Worm (Caenorhabditis elegans): ENCODE measurements around the gene fis-1.

fis-1 gene

DNA sequence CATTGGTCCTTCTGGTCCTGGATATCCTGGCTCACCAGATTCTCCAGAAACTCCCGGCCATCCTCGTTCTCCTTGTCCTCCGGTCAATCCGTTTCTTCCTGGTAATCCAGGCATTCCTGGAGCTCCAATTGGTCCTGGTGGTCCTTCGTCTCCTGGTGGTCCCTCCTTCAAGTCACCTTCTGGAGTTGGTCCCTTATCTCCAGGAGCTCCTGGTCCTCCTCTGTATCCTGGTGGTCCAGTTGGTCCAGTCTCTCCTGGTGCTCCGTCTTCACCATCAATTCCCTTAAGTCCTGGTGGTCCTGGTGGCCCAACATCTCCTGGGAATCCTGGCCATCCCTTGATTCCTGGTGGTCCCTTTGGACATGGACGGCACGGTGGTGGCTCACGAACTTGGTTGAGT, 44.4 kb upstream of the fis-1 start:
- TF ChIP-seq nhr-21 (tag; optimal IDR thresholded peaks at IDR 0.05) (no peak), lin-11 (tag; optimal IDR thresholded peaks at IDR 0.05) (no peak), nhr-12 (tag; optimal IDR thresholded peaks at IDR 0.05) (no peak), elt-1 (tag; optimal IDR thresholded peaks at IDR 0.05) (no peak), ztf-1 (GFP tag; conservative IDR thresholded peaks at IDR 0.05) (no peak), alr-1 (tag; optimal IDR thresholded peaks at IDR 0.05) (no peak), nhr-77 (tag; optimal IDR thresholded peaks at IDR 0.05) (no peak), mab-5 (tag; optimal IDR thresholded peaks at IDR 0.05) (no peak), F13H6.1 (tag; optimal IDR thresholded peaks at IDR 0.05) (no peak), mdl-1 (tag; optimal IDR thresholded peaks at IDR 0.05) (no peak)

DNA sequence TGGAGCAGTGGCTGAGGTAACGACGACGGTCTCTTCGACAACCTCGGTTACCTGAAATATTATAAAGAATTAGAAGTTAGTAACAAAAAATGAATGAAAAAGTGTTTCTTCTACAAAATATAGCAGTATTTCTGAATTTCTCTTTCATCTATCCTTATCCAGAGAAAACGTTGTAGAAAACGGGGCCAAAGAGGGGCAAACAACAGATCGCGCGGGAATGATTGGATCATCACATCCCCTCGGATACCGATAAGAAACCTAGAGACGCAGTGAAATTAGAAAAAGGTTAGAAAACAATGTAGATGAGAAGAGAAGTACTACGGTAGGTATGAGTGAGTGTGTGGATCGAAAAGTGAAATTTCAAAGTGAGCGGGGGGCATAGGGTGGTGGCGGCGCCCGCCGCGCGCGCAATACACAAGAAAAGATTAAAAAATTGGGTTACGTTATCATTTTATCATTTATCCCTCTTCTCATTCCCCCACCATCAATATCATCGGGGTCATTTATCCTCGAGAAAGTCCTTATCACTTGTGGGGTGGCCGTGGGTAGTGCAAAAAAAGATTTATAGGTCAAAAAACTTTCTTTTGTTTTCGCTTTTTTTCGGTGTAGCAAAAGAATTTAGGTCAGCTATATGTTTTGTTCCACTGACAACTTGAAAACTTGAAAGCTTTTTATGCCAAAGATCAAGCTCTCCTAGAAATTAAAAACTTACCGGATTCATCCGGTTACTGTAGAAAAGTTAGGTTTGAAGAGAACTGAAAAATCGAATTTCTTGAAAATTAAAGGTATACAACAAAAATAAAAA, 42.6 kb upstream of the fis-1 start, which contains the start of the genes dpy-10 and T14B4.19:
Gene dpy-10, minus strand, starts transcription at position 51 of the 805 bp plus-strand sequence.
Gene T14B4.19, minus strand, starts transcription at position 755 of the 805 bp plus-strand sequence.
- TF ChIP-seq blmp-1 (tag; optimal IDR thresholded peaks at IDR 0.05; ENCODE audit: insufficient read depth) (peak; percentile 92), elt-1 (tag; optimal IDR thresholded peaks at IDR 0.05) (peak; percentile 42), sem-4 (tag; optimal IDR thresholded peaks at IDR 0.05) (peak; percentile 16), fos-1 (tag; optimal IDR thresholded peaks at IDR 0.05) (peak; percentile 33), sma-3 (GFP tag; optimal IDR thresholded peaks at IDR 0.05) (peak; percentile 51), sma-9 (GFP tag; optimal IDR thresholded peaks at IDR 0.05) (peak; percentile 84), sma-9 (tag; optimal IDR thresholded peaks at IDR 0.05) (no peak), lsy-2 (tag; optimal IDR thresholded peaks at IDR 0.05) (peak in 1 of 2 experiments; percentile 63), nhr-21 (tag; optimal IDR thresholded peaks at IDR 0.05) (peak; percentile 92), egl-27 (tag; optimal IDR thresholded peaks at IDR 0.05) (peak; percentile 9), aly-2 (tag; optimal IDR thresholded peaks at IDR 0.05) (no peak), zag-1 (tag; optimal IDR thresholded peaks at IDR 0.05) (no peak), ztf-1 (GFP tag; conservative IDR thresholded peaks at IDR 0.05) (no peak)

DNA sequence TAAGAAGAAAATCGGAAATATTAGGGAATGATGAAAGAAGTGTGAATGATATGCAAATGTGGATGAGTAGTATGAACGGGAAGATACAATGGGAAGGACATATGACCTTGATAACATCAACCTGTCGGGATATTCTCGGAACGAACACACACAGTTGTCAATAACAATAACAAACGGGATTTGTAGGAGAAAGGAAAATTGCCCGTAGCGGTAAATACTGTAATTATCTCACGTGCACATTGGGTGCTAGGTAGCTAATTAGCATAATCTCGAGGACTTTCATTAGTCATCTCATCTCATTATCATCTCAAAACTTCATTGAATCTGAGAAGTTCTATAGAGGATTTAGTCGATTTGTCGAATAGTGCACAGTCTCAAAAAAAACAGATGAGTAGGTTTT, 42.0 kb upstream of the fis-1 start:
- TF ChIP-seq nhr-237 (tag; optimal IDR thresholded peaks at IDR 0.05) (no peak), lin-39 (tag; optimal IDR thresholded peaks at IDR 0.05) (no peak), zag-1 (tag; optimal IDR thresholded peaks at IDR 0.05) (no peak), ceh-16 (tag; optimal IDR thresholded peaks at IDR 0.05) (no peak), ama-1 (optimal IDR thresholded peaks at IDR 0.05) (no peak), ztf-1 (GFP tag; conservative IDR thresholded peaks at IDR 0.05) (no peak), elt-1 (tag; optimal IDR thresholded peaks at IDR 0.05) (no peak), unc-62 (GFP tag; optimal IDR thresholded peaks at IDR 0.05) (no peak), F13H6.1 (tag; optimal IDR thresholded peaks at IDR 0.05) (no peak), Y55F3AM.14 (GFP tag; optimal IDR thresholded peaks at IDR 0.05) (no peak), R02D3.7 (tag; optimal IDR thresholded peaks at IDR 0.05) (no peak), ZK546.5 (tag; optimal IDR thresholded peaks at IDR 0.05) (no peak), dmd-4 (tag; optimal IDR thresholded peaks at IDR 0.05) (no peak), peb-1 (tag; optimal IDR thresholded peaks at IDR 0.05) (no peak)

DNA sequence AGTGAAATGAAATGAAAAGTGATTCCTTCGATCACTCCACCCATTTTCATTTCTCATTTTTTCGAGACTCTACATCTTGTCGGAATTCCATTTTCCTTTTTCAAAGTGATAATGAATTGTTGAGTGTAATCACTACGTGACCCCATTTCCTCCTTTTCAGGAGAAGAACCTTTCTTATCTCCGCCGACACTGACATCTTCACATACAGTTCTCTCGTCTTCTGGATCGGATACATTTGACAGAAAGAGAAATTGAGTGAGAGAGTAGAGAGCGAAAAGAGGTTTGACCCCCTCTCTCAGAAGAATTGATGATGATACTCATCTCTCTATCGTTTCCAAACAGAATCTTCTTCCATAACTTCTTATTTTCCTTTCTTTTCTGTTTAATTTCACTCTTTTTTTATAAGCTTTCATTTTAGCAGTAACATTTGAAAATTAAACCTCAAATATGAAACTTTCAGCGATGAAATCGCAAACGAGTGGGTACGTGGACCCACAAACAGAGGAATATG, 41.1 kb upstream of the fis-1 start, which contains the start of gene dpy-2:
Gene dpy-2, plus strand, starts transcription at position 461 of the 511 bp plus-strand sequence.
- TF ChIP-seq gmeb-1 (tag; optimal IDR thresholded peaks at IDR 0.05) (no peak), blmp-1 (tag; optimal IDR thresholded peaks at IDR 0.05; ENCODE audit: insufficient read depth) (peak; percentile 67), ztf-1 (GFP tag; conservative IDR thresholded peaks at IDR 0.05) (no peak), nhr-21 (tag; optimal IDR thresholded peaks at IDR 0.05) (peak; percentile 44)

DNA sequence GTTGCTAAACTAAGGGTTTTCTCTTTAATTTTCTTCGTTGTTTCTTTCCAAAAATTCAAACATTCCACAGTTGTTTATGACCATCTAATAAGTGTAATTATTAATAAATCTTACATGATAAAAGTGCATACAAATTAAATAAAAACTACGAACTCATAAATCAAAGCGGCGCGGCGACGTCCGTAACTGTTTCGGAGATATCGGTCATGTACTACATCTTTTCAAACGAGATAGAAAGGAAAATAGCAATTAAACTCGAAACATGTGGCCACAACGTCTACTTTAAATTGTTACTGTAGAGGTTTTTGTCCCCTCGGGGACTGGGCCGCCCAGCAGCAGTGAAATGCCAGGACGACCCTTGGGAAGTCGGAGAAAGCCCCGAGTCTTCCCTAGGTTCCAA, 39.1 kb upstream of the fis-1 start:
- TF ChIP-seq alr-1 (tag; optimal IDR thresholded peaks at IDR 0.05) (no peak), sma-9 (GFP tag; optimal IDR thresholded peaks at IDR 0.05) (peak; percentile 59), sma-9 (tag; optimal IDR thresholded peaks at IDR 0.05) (no peak), blmp-1 (tag; optimal IDR thresholded peaks at IDR 0.05; ENCODE audit: insufficient read depth) (no peak), nhr-21 (tag; optimal IDR thresholded peaks at IDR 0.05) (peak; percentile 42)
